Fruit fly (Drosophila melanogaster): Measurements from ENCODE around the gene Adss.
A peak's percentile ranks its signal among the peaks of the same experiment; 100 is the strongest.

dm6 chr3R:20783714-20784435 is 46.5 kb downstream of the Adss start:
- TF ChIP-seq Pif1B (GFP tag; optimal IDR thresholded peaks at IDR 0.05) (peak; percentile 63), Snoo (tag; optimal IDR thresholded peaks at IDR 0.05) (peak; percentile 10), EcR (GFP tag; optimal IDR thresholded peaks at IDR 0.05) (no peak), CG4496 (GFP tag; IDR thresholded peaks at IDR 0.05) (peak; percentile 36; the same call in 2 of the 3 replicates), CG14655 (GFP tag; optimal IDR thresholded peaks at IDR 0.05) (peak; percentile 65), gl (tag; optimal IDR thresholded peaks at IDR 0.05) (peak; percentile 28), CG34367 (tag; optimal IDR thresholded peaks at IDR 0.05) (peak; percentile 21), Ets98B (GFP tag; IDR thresholded peaks at IDR 0.05) (peak; percentile 63)

All from whole organism, pupa.